Fruit fly (Drosophila melanogaster) whole organism, embryonic: ENCODE results near the gene Neu2.

Source experiments
- Adf1 ChIP-seq: fragments of 200-800 bp; sonication (Bioruptor generic); IDR thresholded peaks from 2 replicates; pipeline ENCODE4 v1.3.6; 2022; ENCODE audit warnings: missing biosample characterization, missing genetic modification characterization
- CG10209 ChIP-seq: fragments of 200-800 bp; sonication (Bioruptor generic); optimal IDR thresholded peaks from 3 replicates; lab custom pipeline; 2017; ENCODE audit warnings: missing biosample characterization, mild to moderate bottlenecking, missing genetic modification characterization, missing genetic modification reagents
- CG12104 ChIP-seq: fragments of 200-800 bp; sonication (Bioruptor generic); optimal IDR thresholded peaks from 3 replicates; lab custom pipeline; 2016; ENCODE audit warnings: missing biosample characterization, missing genetic modification characterization
- CG1233 ChIP-seq: fragments of 200-800 bp; sonication (Bioruptor generic); optimal IDR thresholded peaks from 4 replicates; lab custom pipeline; 2018; ENCODE audit warnings: missing biosample characterization, mild to moderate bottlenecking, missing genetic modification characterization
- CG12391 ChIP-seq: fragments of 200-800 bp; sonication (Bioruptor generic); optimal IDR thresholded peaks from 3 replicates; lab custom pipeline; 2018; ENCODE audit warnings: missing biosample characterization, mild to moderate bottlenecking, missing genetic modification characterization, moderate library complexity
- CG12659 ChIP-seq: fragments of 200-800 bp; sonication (Bioruptor generic); optimal IDR thresholded peaks from 3 replicates; lab custom pipeline; 2017; ENCODE audit warnings: mild to moderate bottlenecking, missing biosample characterization, missing genetic modification reagents, missing genetic modification characterization
- CG15011 ChIP-seq: fragments of 200-800 bp; sonication (Bioruptor generic); optimal IDR thresholded peaks from 3 replicates; lab custom pipeline; 2018; ENCODE audit warnings: missing biosample characterization, mild to moderate bottlenecking, missing genetic modification characterization
- CG15514 ChIP-seq: fragments of 200-800 bp; sonication (Bioruptor generic); optimal IDR thresholded peaks from 3 replicates; lab custom pipeline; 2017; ENCODE audit warnings: missing biosample characterization, missing genetic modification characterization, mild to moderate bottlenecking, moderate library complexity, missing genetic modification reagents
- CG18599 ChIP-seq: fragments of 200-800 bp; sonication (Bioruptor generic); optimal IDR thresholded peaks from 3 replicates; lab custom pipeline; 2017; ENCODE audit warnings: missing biosample characterization, missing genetic modification characterization, mild to moderate bottlenecking, moderate library complexity, missing genetic modification reagents
- CG3163 ChIP-seq: fragments of 200-800 bp; sonication (Bioruptor generic); optimal IDR thresholded peaks from 3 replicates; lab custom pipeline; 2016; ENCODE audit warnings: missing biosample characterization, missing genetic modification characterization
- CG3838 ChIP-seq: fragments of 200-800 bp; sonication (Bioruptor generic); optimal IDR thresholded peaks from 3 replicates; lab custom pipeline; 2016; ENCODE audit warnings: missing biosample characterization, missing genetic modification characterization
- CG7556 ChIP-seq: fragments of 200-800 bp; sonication (Bioruptor generic); optimal IDR thresholded peaks from 2 replicates; lab custom pipeline; 2017; ENCODE audit warnings: missing biosample characterization, mild to moderate bottlenecking, missing genetic modification characterization
- CG7839 ChIP-seq: fragments of 200-800 bp; sonication (Bioruptor generic); optimal IDR thresholded peaks from 3 replicates; lab custom pipeline; 2018; ENCODE audit warnings: missing biosample characterization, mild to moderate bottlenecking, missing genetic modification characterization, moderate library complexity
- CG8765 ChIP-seq: fragments of 200-800 bp; sonication (Bioruptor generic); IDR thresholded peaks from 2 replicates; pipeline ENCODE4 v1.3.6; 2022; ENCODE audit warnings: missing biosample characterization, missing genetic modification characterization
- CG9727 ChIP-seq: fragments of 200-800 bp; sonication (Bioruptor generic); optimal IDR thresholded peaks from 3 replicates; lab custom pipeline; 2017; ENCODE audit warnings: missing biosample characterization, mild to moderate bottlenecking, missing genetic modification characterization
- CTCF ChIP-seq: fragments of 200-800 bp; sonication (Bioruptor generic); optimal IDR thresholded peaks from 2 replicates; lab custom pipeline; 2017; ENCODE audit warnings: missing biosample characterization, mild to moderate bottlenecking, missing genetic modification characterization, moderate library complexity
- CrebB ChIP-seq: fragments of 200-800 bp; sonication (Bioruptor generic); optimal IDR thresholded peaks from 3 replicates; lab custom pipeline; 2018; ENCODE audit warnings: missing biosample characterization, mild to moderate bottlenecking, missing genetic modification characterization
- Dip2 ChIP-seq: fragments of 200-800 bp; sonication (Bioruptor generic); IDR thresholded peaks from 2 replicates; pipeline ENCODE4 v1.3.6; 2022; ENCODE audit warnings: missing biosample characterization, missing genetic modification characterization
- E2f2 ChIP-seq: fragments of 200-800 bp; sonication (Bioruptor generic); IDR thresholded peaks from 2 replicates; pipeline ENCODE4 v1.3.6; 2022; ENCODE audit warnings: missing biosample characterization, missing genetic modification characterization
- Elba2 ChIP-seq: fragments of 200-800 bp; sonication (Bioruptor generic); optimal IDR thresholded peaks from 3 replicates; lab custom pipeline; 2016; ENCODE audit warnings: missing biosample characterization, missing genetic modification characterization
- Gsc ChIP-seq: fragments of 200-800 bp; sonication (Bioruptor generic); IDR thresholded peaks from 2 replicates; pipeline ENCODE4 v1.3.6; 2022; ENCODE audit warnings: missing biosample characterization, missing genetic modification characterization
- Lhr ChIP-seq: fragments of 200-800 bp; sonication (Bioruptor generic); optimal IDR thresholded peaks from 3 replicates; lab custom pipeline; 2017; ENCODE audit warnings: mild to moderate bottlenecking, missing biosample characterization, missing genetic modification reagents, missing genetic modification characterization
- Optix ChIP-seq: fragments of 200-800 bp; sonication (Bioruptor generic); IDR thresholded peaks from 3 replicates; pipeline ENCODE4 v1.3.6; 2022; ENCODE audit warnings: missing biosample characterization, missing genetic modification characterization
- Vsx1 ChIP-seq: fragments of 200-800 bp; sonication (Bioruptor generic); optimal IDR thresholded peaks from 2 replicates; lab custom pipeline; 2017; ENCODE audit warnings: missing biosample characterization, mild to moderate bottlenecking, missing genetic modification characterization, missing genetic modification reagents
- ab ChIP-seq: fragments of 200-800 bp; sonication (Bioruptor generic); optimal IDR thresholded peaks from 2 replicates; lab custom pipeline; 2016; ENCODE audit warnings: missing biosample characterization, missing genetic modification characterization
- abd-A ChIP-seq: fragments of 200-800 bp; sonication (Bioruptor generic); optimal IDR thresholded peaks from 3 replicates; lab custom pipeline; 2019; ENCODE audit warnings: missing biosample characterization, mild to moderate bottlenecking, missing genetic modification characterization, moderate library complexity
- ash1 ChIP-seq: fragments of 200-800 bp; sonication (Bioruptor generic); optimal IDR thresholded peaks from 2 replicates; lab custom pipeline; 2018; ENCODE audit warnings: missing biosample characterization, mild to moderate bottlenecking, missing genetic modification characterization
- cas ChIP-seq: fragments of 200-800 bp; sonication (Bioruptor generic); IDR thresholded peaks from 2 replicates; pipeline ENCODE4 v1.3.6; 2022; ENCODE audit warnings: missing biosample characterization, missing genetic modification characterization
- cato ChIP-seq: fragments of 200-800 bp; sonication (Bioruptor generic); optimal IDR thresholded peaks from 2 replicates; lab custom pipeline; 2016; ENCODE audit warnings: missing biosample characterization, missing genetic modification characterization, borderline replicate concordance
- chinmo ChIP-seq: fragments of 200-800 bp; sonication (Bioruptor generic); IDR thresholded peaks from 4 replicates; pipeline ENCODE4 v1.3.6; 2022; ENCODE audit warnings: missing biosample characterization, missing genetic modification characterization; ENCODE audit not compliant: partially characterized antibody
- da ChIP-seq: fragments of 200-800 bp; sonication (Bioruptor generic); optimal IDR thresholded peaks from 2 replicates; lab custom pipeline; 2016; ENCODE audit warnings: missing biosample characterization, missing genetic modification characterization
- dati ChIP-seq: fragments of 200-800 bp; sonication (Bioruptor generic); IDR thresholded peaks from 2 replicates; pipeline ENCODE4 v1.3.6; 2022; ENCODE audit warnings: missing biosample characterization, missing genetic modification characterization
- dm ChIP-seq: fragments of 200-800 bp; sonication (Bioruptor generic); optimal IDR thresholded peaks from 3 replicates; lab custom pipeline; 2016; ENCODE audit warnings: missing biosample characterization, missing genetic modification characterization
- emc ChIP-seq: fragments of 200-800 bp; sonication (Bioruptor generic); optimal IDR thresholded peaks from 2 replicates; lab custom pipeline; 2016; ENCODE audit warnings: missing biosample characterization, missing genetic modification characterization
- eve ChIP-seq, 2 experiments: fragments of >200 bp; optimal IDR thresholded peaks; 2 replicates each; lab custom pipeline; 2017; ENCODE audit warnings: missing biosample characterization in 2 of 2, missing genetic modification characterization in 2 of 2
- fd64A ChIP-seq: fragments of 200-800 bp; sonication (Bioruptor generic); optimal IDR thresholded peaks from 3 replicates; lab custom pipeline; 2018; ENCODE audit warnings: missing biosample characterization, mild to moderate bottlenecking, missing genetic modification characterization
- fu2 ChIP-seq: fragments of 200-800 bp; sonication (Bioruptor generic); optimal IDR thresholded peaks from 2 replicates; lab custom pipeline; 2016; ENCODE audit warnings: missing biosample characterization, missing genetic modification characterization
- gsb-n ChIP-seq: fragments of 200-800 bp; sonication (Bioruptor generic); optimal IDR thresholded peaks from 3 replicates; lab custom pipeline; 2018; ENCODE audit warnings: missing biosample characterization, mild to moderate bottlenecking, missing genetic modification characterization
- ham ChIP-seq: fragments of 200-800 bp; sonication (Bioruptor generic); IDR thresholded peaks from 2 replicates; pipeline ENCODE4 v1.3.6; 2022; ENCODE audit warnings: missing biosample characterization, missing genetic modification characterization
- her ChIP-seq: fragments of 200-800 bp; sonication (Bioruptor generic); optimal IDR thresholded peaks from 2 replicates; lab custom pipeline; 2016; ENCODE audit warnings: missing biosample characterization, missing genetic modification characterization
- insv ChIP-seq, 2 experiments: fragments of 200-800 bp; sonication (Bioruptor generic); optimal IDR thresholded peaks; 3 replicates each; lab custom pipeline; 2016 to 2018; ENCODE audit warnings: missing biosample characterization in 2 of 2, missing genetic modification characterization in 2 of 2
- klu ChIP-seq: fragments of 200-800 bp; sonication (Bioruptor generic); IDR thresholded peaks from 2 replicates; pipeline ENCODE4 v1.3.6; 2022; ENCODE audit warnings: missing biosample characterization, missing genetic modification characterization
- lov ChIP-seq, 2 experiments: fragments of 200-800 bp in 1 of 2; fragments of >200 bp in 1 of 2; sonication (Bioruptor generic) in 1 of 2; IDR thresholded peaks in 1 of 2; optimal IDR thresholded peaks in 1 of 2; 2 replicates in 1 of 2; 3 replicates in 1 of 2; pipeline versions ENCODE4 v1.3.6 to Lab custom; 2017 to 2022; ENCODE audit warnings: missing biosample characterization in 1 of 2, missing genetic modification characterization in 1 of 2
- luna ChIP-seq: fragments of 200-800 bp; sonication (Bioruptor generic); optimal IDR thresholded peaks from 2 replicates; lab custom pipeline; 2016; ENCODE audit warnings: missing biosample characterization, missing genetic modification characterization
- pita ChIP-seq: fragments of 200-800 bp; sonication (Bioruptor generic); optimal IDR thresholded peaks from 2 replicates; lab custom pipeline; 2017; ENCODE audit warnings: missing biosample characterization, mild to moderate bottlenecking, missing genetic modification characterization
- slp2 ChIP-seq: fragments of 200-800 bp; sonication (Bioruptor generic); optimal IDR thresholded peaks from 2 replicates; lab custom pipeline; 2016; ENCODE audit warnings: missing biosample characterization, missing genetic modification characterization
- sna ChIP-seq: fragments of 200-800 bp; sonication (Bioruptor generic); IDR thresholded peaks from 2 replicates; pipeline ENCODE4 v1.3.6; 2022; ENCODE audit warnings: missing biosample characterization, missing genetic modification characterization; ENCODE audit not compliant: partially characterized antibody
- so ChIP-seq: fragments of 200-800 bp; sonication (Bioruptor generic); IDR thresholded peaks from 3 replicates; pipeline ENCODE4 v1.3.6; 2022; ENCODE audit warnings: missing biosample characterization, missing genetic modification characterization
- ssp ChIP-seq: fragments of 200-800 bp; sonication (Bioruptor generic); IDR thresholded peaks from 2 replicates; pipeline ENCODE4 v1.3.6; 2022; ENCODE audit warnings: missing biosample characterization, missing genetic modification characterization
- tio ChIP-seq: fragments of 200-800 bp; sonication (Bioruptor generic); optimal IDR thresholded peaks from 2 replicates; lab custom pipeline; 2017; ENCODE audit warnings: missing biosample characterization, missing genetic modification characterization, inconsistent platforms
- tna ChIP-seq: fragments of 200-800 bp; sonication (Bioruptor generic); IDR thresholded peaks from 2 replicates; pipeline ENCODE4 v1.3.6; 2022; ENCODE audit warnings: missing biosample characterization, missing genetic modification characterization; ENCODE audit not compliant: partially characterized antibody
- wor ChIP-seq: fragments of 200-800 bp; sonication (Bioruptor generic); IDR thresholded peaks from 2 replicates; pipeline ENCODE4 v1.3.6; 2022; ENCODE audit warnings: missing biosample characterization, missing genetic modification characterization
- yki ChIP-seq: fragments of >200 bp; optimal IDR thresholded peaks from 3 replicates; lab custom pipeline; 2018

Gene Neu2

DNA sequence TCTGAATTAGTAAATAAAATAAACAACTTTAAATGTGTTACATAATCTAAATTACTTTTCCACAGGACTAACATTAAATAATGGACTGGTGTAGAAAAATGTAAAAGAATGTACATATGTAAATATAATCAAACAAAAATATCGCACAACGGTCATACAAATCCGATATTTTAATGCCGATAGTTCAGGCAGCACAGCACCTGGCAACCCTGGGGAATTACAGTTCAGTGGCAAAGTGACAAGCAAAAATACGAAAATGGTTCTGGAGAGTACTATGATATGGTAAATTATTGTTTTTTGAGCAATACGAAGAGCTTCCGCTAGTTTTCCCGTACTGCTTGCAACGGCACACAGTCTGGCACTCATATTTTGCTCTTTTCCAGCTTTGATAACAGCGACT is 46.5 kb upstream of the Neu2 start, which contains the start of gene Rpn10 (continued):
- TF ChIP-seq CG15011 (GFP tag; lab: Kevin White, UChicago) (no peak), lov (optimal IDR thresholded peaks at IDR 0.05; lab: Kevin White, UChicago) (no peak), lov (GFP tag; IDR thresholded peaks at IDR 0.05; lab: Robert Waterston, UW) (no peak), yki (no peak), tio (GFP tag; lab: Kevin White, UChicago) (no peak), Elba2 (GFP tag; lab: Kevin White, UChicago) (no peak), da (GFP tag; lab: Kevin White, UChicago) (no peak), CG18599 (GFP tag; lab: Kevin White, UChicago) (no peak), pita (no peak), so (GFP tag; lab: Robert Waterston, UW) (no peak), CG9727 (GFP tag; lab: Kevin White, UChicago) (no peak), eve (GFP tag; optimal IDR thresholded peaks at IDR 0.05; lab: Kevin White, UChicago) (no peak), CG7556 (GFP tag; lab: Kevin White, UChicago) (no peak), cas (GFP tag; lab: Robert Waterston, UW) (no peak), CrebB (tag; lab: Kevin White, UChicago) (no peak), gsb-n (tag; lab: Kevin White, UChicago) (no peak), chinmo (peak; percentile 94), E2f2 (GFP tag; lab: Robert Waterston, UW) (peak; percentile 58), sna (GFP tag; lab: Robert Waterston, UW) (peak; percentile 94), luna (GFP tag; lab: Kevin White, UChicago) (no peak), Vsx1 (GFP tag; lab: Kevin White, UChicago) (no peak), CG15514 (peak; percentile 80), tna (peak; percentile 94), dm (GFP tag; lab: Kevin White, UChicago) (peak; percentile 4), abd-A (no peak), Adf1 (GFP tag; lab: Robert Waterston, UW) (no peak), fu2 (GFP tag; lab: Kevin White, UChicago) (no peak), CG12659 (GFP tag; lab: Kevin White, UChicago) (peak; percentile 83), wor (GFP tag; lab: Robert Waterston, UW) (no peak), dati (GFP tag; lab: Robert Waterston, UW) (no peak), ab (GFP tag; lab: Kevin White, UChicago) (no peak), CG8765 (GFP tag; lab: Robert Waterston, UW) (no peak), Lhr (GFP tag; lab: Kevin White, UChicago) (peak; percentile 73), CG10209 (GFP tag; lab: Kevin White, UChicago) (no peak), CG7839 (tag; lab: Kevin White, UChicago) (no peak), Gsc (GFP tag; lab: Robert Waterston, UW) (no peak), her (GFP tag; lab: Kevin White, UChicago) (no peak), fd64A (no peak), Optix (no peak), insv (GFP tag; optimal IDR thresholded peaks at IDR 0.05; lab: Kevin White, UChicago) (no peak), klu (GFP tag; lab: Robert Waterston, UW) (no peak), CG12104 (GFP tag; lab: Kevin White, UChicago) (no peak), CG3163 (GFP tag; lab: Kevin White, UChicago) (no peak), CG3838 (GFP tag; lab: Kevin White, UChicago) (no peak), ash1 (no peak), CTCF (peak; percentile 73), Dip2 (GFP tag; lab: Robert Waterston, UW) (no peak), CG1233 (GFP tag; lab: Kevin White, UChicago) (no peak), CG12391 (tag; lab: Kevin White, UChicago) (peak; percentile 57), slp2 (GFP tag; lab: Kevin White, UChicago) (no peak), emc (GFP tag; lab: Kevin White, UChicago) (no peak), ham (GFP tag; lab: Robert Waterston, UW) (no peak), ssp (GFP tag; lab: Robert Waterston, UW) (no peak), cato (no peak)
